Worm (Caenorhabditis elegans) whole organism, L3 larva: ENCODE measurements around the gene rnh-1.2.

Source experiments
- ceh-16 ChIP-seq: sonication (generic microtip); optimal IDR thresholded peaks from 2 replicates; lab custom pipeline; 2017; ENCODE audit warnings: missing biosample characterization, missing genetic modification characterization
- elt-3 ChIP-seq, 3 experiments: fragments of 150-350 bp in 1 of 3; sonication (generic microtip) in 2 of 3; optimal IDR thresholded peaks; 2 replicates in 2 of 3; 4 replicates in 1 of 3; lab custom pipeline; 2014 to 2017; ENCODE audit warnings: missing biosample characterization in 3 of 3, missing genetic modification characterization in 3 of 3
- fkh-10 ChIP-seq: sonication (generic microtip); optimal IDR thresholded peaks from 2 replicates; lab custom pipeline; 2017; ENCODE audit warnings: missing biosample characterization, missing genetic modification reagents, missing genetic modification characterization
- hmg-11 ChIP-seq: sonication (generic microtip); optimal IDR thresholded peaks from 2 replicates; lab custom pipeline; 2016; ENCODE audit warnings: missing genetic modification characterization, missing compliant biosample characterization
- lin-39 ChIP-seq: fragments of 150-350 bp; optimal IDR thresholded peaks from 2 replicates; lab custom pipeline; 2018; ENCODE audit warnings: missing biosample characterization, missing genetic modification reagents, missing genetic modification characterization
- mdl-1 ChIP-seq: fragments of 150-350 bp; optimal IDR thresholded peaks from 2 replicates; lab custom pipeline; 2014; ENCODE audit warnings: missing biosample characterization, missing genetic modification characterization
- nhr-237 ChIP-seq: fragments of 150-350 bp; optimal IDR thresholded peaks from 2 replicates; lab custom pipeline; 2014; ENCODE audit warnings: missing biosample characterization, missing genetic modification characterization
- nhr-77 ChIP-seq: fragments of 150-350 bp; optimal IDR thresholded peaks from 2 replicates; lab custom pipeline; 2014; ENCODE audit warnings: missing biosample characterization, missing genetic modification characterization
- pqm-1 ChIP-seq: fragments of 150-350 bp; optimal IDR thresholded peaks from 2 replicates; lab custom pipeline; 2017; ENCODE audit warnings: missing biosample characterization, missing genetic modification characterization, inconsistent platforms
- unc-39 ChIP-seq: sonication (generic microtip); optimal IDR thresholded peaks from 4 replicates; lab custom pipeline; 2017; ENCODE audit warnings: missing biosample characterization, missing genetic modification characterization

DNA sequence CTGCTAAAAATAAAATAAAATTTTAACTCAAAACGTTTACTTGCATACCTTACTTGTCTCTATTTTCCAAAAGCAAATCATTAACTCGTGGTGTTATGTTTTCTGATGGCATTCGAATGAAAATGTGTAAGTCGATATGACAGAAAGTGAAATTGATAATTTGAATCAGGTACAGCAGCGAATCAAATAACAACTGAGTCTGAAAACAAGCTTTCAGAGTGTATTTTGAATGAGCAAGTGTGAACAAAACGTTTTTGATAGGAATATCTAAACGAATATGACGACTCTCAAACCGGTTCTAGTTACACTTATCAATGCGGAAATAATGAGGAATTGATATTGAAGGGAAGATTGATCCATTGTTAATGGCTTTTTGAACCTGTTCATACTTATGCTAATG, 29.2 kb upstream of the rnh-1.2 start, which contains the start of gene chil-7:
- TF ChIP-seq fkh-10 (GFP tag; lab: Kevin White, UChicago), result no peak
- no peak for TF ChIP-seq unc-39
- TF ChIP-seq nhr-77 (tag; lab: Kevin White, UChicago), result no peak
- no peak for TF ChIP-seq hmg-11 (tag; lab: Kevin White, UChicago)
- no peak for TF ChIP-seq ceh-16 (tag; lab: Kevin White, UChicago)
- TF ChIP-seq pqm-1, result no peak
- no peak for TF ChIP-seq mdl-1 (tag; lab: Kevin White, UChicago)
- TF ChIP-seq nhr-237, result no peak
- no peak for TF ChIP-seq elt-3 (tag; optimal IDR thresholded peaks at IDR 0.05; lab: Kevin White, UChicago)
- TF ChIP-seq lin-39, result no peak
